Fruit fly (Drosophila melanogaster) whole organism, embryonic: ENCODE results near the gene bora.
A peak's percentile ranks its signal among the peaks of the same experiment; 100 is the strongest.

ENCODE experiments used
- Abd-B ChIP-seq: fragments of 200-800 bp; sonication (Bioruptor generic); optimal IDR thresholded peaks from 2 replicates; lab custom pipeline; 2018; ENCODE audit warnings: missing biosample characterization, mild to moderate bottlenecking, missing genetic modification characterization, moderate library complexity
- CG1024 ChIP-seq: fragments of 200-800 bp; sonication (Bioruptor generic); IDR thresholded peaks from 2 replicates; pipeline ENCODE4 v1.3.6; 2022; ENCODE audit warnings: missing biosample characterization, missing genetic modification characterization
- CG10267 ChIP-seq: fragments of 200-800 bp; sonication (Bioruptor generic); optimal IDR thresholded peaks from 2 replicates; lab custom pipeline; 2018; ENCODE audit warnings: missing biosample characterization, mild to moderate bottlenecking, missing genetic modification characterization, moderate library complexity
- CG10321 ChIP-seq: fragments of 200-800 bp; sonication (Bioruptor generic); IDR thresholded peaks from 2 replicates; pipeline ENCODE4 v1.3.6; 2022; ENCODE audit warnings: missing biosample characterization, missing genetic modification characterization
- CG12744 ChIP-seq: fragments of 200-800 bp; sonication (Bioruptor generic); optimal IDR thresholded peaks from 2 replicates; lab custom pipeline; 2016; ENCODE audit warnings: missing biosample characterization, missing genetic modification characterization
- CG13123 ChIP-seq: fragments of 200-800 bp; sonication (Bioruptor generic); optimal IDR thresholded peaks from 2 replicates; lab custom pipeline; 2016; ENCODE audit warnings: missing biosample characterization, missing genetic modification characterization
- CG13287 ChIP-seq: fragments of 200-800 bp; sonication (Bioruptor generic); IDR thresholded peaks from 2 replicates; pipeline ENCODE4 v1.3.6; 2022; ENCODE audit warnings: missing biosample characterization, missing genetic modification characterization; ENCODE audit not compliant: partially characterized antibody
- CG13424 ChIP-seq: fragments of 200-800 bp; sonication (Bioruptor generic); optimal IDR thresholded peaks from 2 replicates; lab custom pipeline; 2019; ENCODE audit warnings: missing biosample characterization, mild to moderate bottlenecking, missing genetic modification characterization, moderate library complexity
- CG13624 ChIP-seq: fragments of 200-800 bp; sonication (Bioruptor generic); optimal IDR thresholded peaks from 2 replicates; lab custom pipeline; 2016; ENCODE audit warnings: missing biosample characterization, missing genetic modification characterization
- CG1603 ChIP-seq: fragments of 200-800 bp; sonication (Bioruptor generic); optimal IDR thresholded peaks from 2 replicates; lab custom pipeline; 2019; ENCODE audit warnings: missing biosample characterization, mild to moderate bottlenecking, missing genetic modification characterization, moderate library complexity
- CG2199 ChIP-seq: fragments of 200-800 bp; sonication (Bioruptor generic); IDR thresholded peaks from 3 replicates; pipeline ENCODE4 v1.3.6; 2022; ENCODE audit warnings: missing biosample characterization, missing genetic modification characterization
- CG31365 ChIP-seq: fragments of 200-800 bp; sonication (Bioruptor generic); optimal IDR thresholded peaks from 2 replicates; lab custom pipeline; 2018; ENCODE audit warnings: missing biosample characterization, mild to moderate bottlenecking, missing genetic modification characterization
- CG33213 ChIP-seq: fragments of 200-800 bp; sonication (Bioruptor generic); optimal IDR thresholded peaks from 3 replicates; lab custom pipeline; 2016; ENCODE audit warnings: missing biosample characterization, missing genetic modification characterization
- CG3995 ChIP-seq: fragments of 200-800 bp; sonication (Bioruptor generic); optimal IDR thresholded peaks from 3 replicates; lab custom pipeline; 2016; ENCODE audit warnings: missing biosample characterization, missing genetic modification characterization
- CG42726 ChIP-seq: fragments of 200-800 bp; sonication (Bioruptor generic); IDR thresholded peaks from 2 replicates; pipeline ENCODE4 v1.3.6; 2022; ENCODE audit warnings: missing biosample characterization, missing genetic modification characterization; ENCODE audit not compliant: partially characterized antibody
- CG4282 ChIP-seq: fragments of 200-800 bp; sonication (Bioruptor generic); optimal IDR thresholded peaks from 2 replicates; lab custom pipeline; 2016; ENCODE audit warnings: missing biosample characterization, missing genetic modification characterization
- CG4328 ChIP-seq: fragments of 200-800 bp; sonication (Bioruptor generic); optimal IDR thresholded peaks from 3 replicates; lab custom pipeline; 2017; ENCODE audit warnings: missing biosample characterization, missing genetic modification reagents, missing genetic modification characterization
- CG5245 ChIP-seq: fragments of 200-800 bp; sonication (Bioruptor generic); optimal IDR thresholded peaks from 3 replicates; lab custom pipeline; 2016; ENCODE audit warnings: missing biosample characterization, missing genetic modification characterization
- CG6689 ChIP-seq: fragments of 200-800 bp; sonication (Bioruptor generic); IDR thresholded peaks from 2 replicates; pipeline ENCODE4 v1.3.6; 2022; ENCODE audit warnings: missing biosample characterization, missing genetic modification characterization
- CG9437 ChIP-seq: fragments of 200-800 bp; sonication (Bioruptor generic); optimal IDR thresholded peaks from 2 replicates; lab custom pipeline; 2018; ENCODE audit warnings: missing biosample characterization, mild to moderate bottlenecking, missing genetic modification characterization
- D ChIP-seq, 2 experiments: fragments of 200-800 bp in 1 of 2; fragments of >200 bp in 1 of 2; sonication (Bioruptor generic) in 1 of 2; optimal IDR thresholded peaks; 2 replicates in 1 of 2; 3 replicates in 1 of 2; lab custom pipeline; 2017; ENCODE audit warnings: mild to moderate bottlenecking in 1 of 2, missing biosample characterization in 1 of 2, missing genetic modification characterization in 1 of 2, missing genetic modification reagents in 1 of 2
- Dp ChIP-seq: fragments of 200-800 bp; sonication (Bioruptor generic); optimal IDR thresholded peaks from 2 replicates; lab custom pipeline; 2018; ENCODE audit warnings: missing biosample characterization, mild to moderate bottlenecking, missing genetic modification characterization, moderate library complexity
- Drgx ChIP-seq: fragments of 200-800 bp; sonication (Bioruptor generic); IDR thresholded peaks from 2 replicates; pipeline ENCODE4 v1.3.6; 2022; ENCODE audit warnings: missing biosample characterization, missing genetic modification characterization
- Ets65A ChIP-seq: fragments of 200-800 bp; sonication (Bioruptor generic); peaks from one replicate; lab custom pipeline; 2016; ENCODE audit warnings: missing biosample characterization, missing genetic modification characterization
- Fer1 ChIP-seq: fragments of 200-800 bp; sonication (Bioruptor generic); optimal IDR thresholded peaks from 2 replicates; lab custom pipeline; 2017; ENCODE audit warnings: missing biosample characterization, mild to moderate bottlenecking, missing genetic modification characterization
- HLH54F ChIP-seq: fragments of 200-800 bp; sonication (Bioruptor generic); optimal IDR thresholded peaks from 3 replicates; lab custom pipeline; 2016; ENCODE audit warnings: missing biosample characterization, missing genetic modification characterization
- Hsf ChIP-seq: fragments of 200-800 bp; sonication (Bioruptor generic); optimal IDR thresholded peaks from 3 replicates; lab custom pipeline; 2016; ENCODE audit warnings: missing biosample characterization, missing genetic modification characterization
- NC2β ChIP-seq: fragments of 200-800 bp; sonication (Bioruptor generic); optimal IDR thresholded peaks from 2 replicates; lab custom pipeline; 2016; ENCODE audit warnings: missing biosample characterization, missing genetic modification characterization
- PHDP ChIP-seq: fragments of 200-800 bp; sonication (Bioruptor generic); optimal IDR thresholded peaks from 3 replicates; lab custom pipeline; 2018; ENCODE audit warnings: missing biosample characterization, mild to moderate bottlenecking, missing genetic modification characterization, moderate library complexity
- Pdp1 ChIP-seq, 2 experiments: fragments of 200-800 bp; sonication (Bioruptor generic); optimal IDR thresholded peaks; 3 replicates each; lab custom pipeline; 2016; ENCODE audit warnings: missing biosample characterization in 2 of 2, missing genetic modification characterization in 2 of 2, mild to moderate bottlenecking in 1 of 2, moderate library complexity in 1 of 2
- Rfx ChIP-seq: fragments of 200-800 bp; sonication (Bioruptor generic); IDR thresholded peaks from 2 replicates; pipeline ENCODE4 v1.3.6; 2022; ENCODE audit warnings: missing biosample characterization, missing genetic modification characterization
- Sox100B ChIP-seq: fragments of 200-800 bp; sonication (Bioruptor generic); optimal IDR thresholded peaks from 3 replicates; lab custom pipeline; 2018; ENCODE audit warnings: missing biosample characterization, mild to moderate bottlenecking, missing genetic modification characterization
- TFAM ChIP-seq: fragments of 200-800 bp; sonication (Bioruptor generic); optimal IDR thresholded peaks from 2 replicates; lab custom pipeline; 2017; ENCODE audit warnings: missing biosample characterization, missing genetic modification characterization, inconsistent platforms
- Usf ChIP-seq: fragments of 200-800 bp; sonication (Bioruptor generic); optimal IDR thresholded peaks from 2 replicates; lab custom pipeline; 2017; ENCODE audit warnings: missing genotype, missing biosample characterization, missing genetic modification characterization
- YL-1 ChIP-seq: fragments of 200-800 bp; sonication (Bioruptor generic); optimal IDR thresholded peaks from 3 replicates; lab custom pipeline; 2017; ENCODE audit warnings: missing biosample characterization, mild to moderate bottlenecking, missing genetic modification characterization
- ci ChIP-seq: fragments of 200-800 bp; sonication (Bioruptor generic); IDR thresholded peaks from 3 replicates; pipeline ENCODE4 v1.3.6; 2022; ENCODE audit warnings: missing biosample characterization, missing genetic modification characterization
- corto ChIP-seq: fragments of 200-800 bp; sonication (Bioruptor generic); optimal IDR thresholded peaks from 2 replicates; lab custom pipeline; 2016; ENCODE audit warnings: missing biosample characterization, mild to moderate bottlenecking, missing genetic modification characterization, moderate library complexity
- esg ChIP-seq: fragments of 200-800 bp; sonication (Bioruptor generic); conservative IDR thresholded peaks from 2 replicates; pipeline ENCODE4 v1.3.6; 2022; ENCODE audit warnings: missing biosample characterization, missing genetic modification characterization
- gro ChIP-seq: fragments of 200-800 bp; sonication (Bioruptor generic); optimal IDR thresholded peaks from 2 replicates; lab custom pipeline; 2016; ENCODE audit warnings: missing biosample characterization, missing genetic modification characterization
- her ChIP-seq: fragments of 200-800 bp; sonication (Bioruptor generic); optimal IDR thresholded peaks from 2 replicates; lab custom pipeline; 2016; ENCODE audit warnings: missing biosample characterization, missing genetic modification characterization
- lbe ChIP-seq: fragments of 200-800 bp; sonication (Bioruptor generic); optimal IDR thresholded peaks from 2 replicates; lab custom pipeline; 2016; ENCODE audit warnings: missing biosample characterization, mild to moderate bottlenecking, missing genetic modification characterization
- nerfin-1 ChIP-seq: fragments of 200-800 bp; sonication (Bioruptor generic); optimal IDR thresholded peaks from 3 replicates; lab custom pipeline; 2019; ENCODE audit warnings: missing biosample characterization, mild to moderate bottlenecking, missing genetic modification characterization, moderate library complexity
- onecut ChIP-seq: fragments of 200-800 bp; sonication (Bioruptor generic); IDR thresholded peaks from 2 replicates; pipeline ENCODE4 v1.3.6; 2022; ENCODE audit warnings: missing biosample characterization, missing genetic modification characterization
- pzg ChIP-seq: fragments of 200-800 bp; sonication (Bioruptor generic); optimal IDR thresholded peaks from 3 replicates; lab custom pipeline; 2018; ENCODE audit warnings: missing biosample characterization, mild to moderate bottlenecking, missing genetic modification characterization, moderate library complexity
- row ChIP-seq: fragments of 200-800 bp; sonication (Bioruptor generic); IDR thresholded peaks from 3 replicates; pipeline ENCODE4 v1.3.6; 2022; ENCODE audit warnings: missing biosample characterization, missing genetic modification characterization
- sc ChIP-seq, 3 experiments: fragments of >200 bp in 2 of 3; fragments of 200-800 bp in 1 of 3; sonication (Bioruptor generic) in 1 of 3; optimal IDR thresholded peaks; 2 replicates in 2 of 3; 3 replicates in 1 of 3; lab custom pipeline; 2017; ENCODE audit warnings: mild to moderate bottlenecking in 1 of 3, missing biosample characterization in 1 of 3, missing genetic modification characterization in 1 of 3, missing genetic modification reagents in 1 of 3
- scrt ChIP-seq: fragments of 200-800 bp; sonication (Bioruptor generic); optimal IDR thresholded peaks from 2 replicates; lab custom pipeline; 2018; ENCODE audit warnings: missing biosample characterization, mild to moderate bottlenecking, missing genetic modification characterization, moderate library complexity
- sd ChIP-seq: fragments of 200-800 bp; sonication (Bioruptor generic); optimal IDR thresholded peaks from 3 replicates; lab custom pipeline; 2018; ENCODE audit warnings: missing biosample characterization, mild to moderate bottlenecking, missing genetic modification characterization, moderate library complexity
- wor ChIP-seq: fragments of 200-800 bp; sonication (Bioruptor generic); IDR thresholded peaks from 2 replicates; pipeline ENCODE4 v1.3.6; 2022; ENCODE audit warnings: missing biosample characterization, missing genetic modification characterization

Gene bora

DNA sequence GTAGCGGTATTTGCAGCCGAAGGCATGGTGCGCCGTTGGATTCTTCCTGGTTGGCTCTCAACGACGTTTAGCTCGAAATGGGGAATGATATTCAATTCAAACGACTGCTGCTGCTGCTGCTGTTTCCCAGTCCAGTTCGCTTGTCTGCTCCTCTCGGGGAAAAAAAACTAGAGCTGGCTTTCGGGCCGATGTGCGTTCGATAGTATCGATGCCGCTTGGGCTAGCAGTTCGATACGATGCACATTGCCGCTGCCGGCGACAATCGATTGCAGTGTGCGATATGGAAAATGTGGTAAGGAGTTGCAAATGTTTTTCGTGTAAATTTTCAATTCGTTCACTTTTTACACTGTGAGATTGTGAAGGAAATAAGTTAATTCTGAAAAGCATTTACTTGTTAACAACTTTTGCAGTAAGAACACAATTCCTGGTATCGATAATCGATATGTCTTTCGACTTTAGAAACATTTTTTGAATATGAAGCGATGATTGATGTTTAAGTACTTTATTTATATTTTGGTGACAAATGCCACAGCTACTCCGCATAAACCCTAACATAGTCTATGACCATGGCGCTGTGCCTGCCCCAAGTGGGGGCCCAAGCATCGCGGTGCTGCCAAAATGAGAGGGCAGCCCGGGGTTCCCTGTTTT, 50.6 kb downstream of the bora start, which contains the start of gene Capr (continued):
- TF ChIP-seq CG9437 (GFP tag; lab: Kevin White, UChicago) (no peak), CG1024 (GFP tag; lab: Robert Waterston, UW) (0 out of 2 replicates have a peak, but pooled peaks have one; percentile 32), wor (GFP tag; lab: Robert Waterston, UW) (no peak), Hsf (GFP tag; lab: Kevin White, UChicago) (peak; percentile 41), CG1603 (tag; lab: Kevin White, UChicago) (peak; percentile 83), corto (no peak), Rfx (peak; percentile 71), CG4328 (no peak), D (optimal IDR thresholded peaks at IDR 0.05; lab: Kevin White, UChicago) (no peak), D (GFP tag; optimal IDR thresholded peaks at IDR 0.05; lab: Kevin White, UChicago) (no peak), HLH54F (GFP tag; lab: Kevin White, UChicago) (peak; percentile 13), CG10321 (GFP tag; lab: Robert Waterston, UW) (no peak), ci (peak; percentile 56; the same call in 1 of the 3 replicates), YL-1 (GFP tag; lab: Kevin White, UChicago) (peak; percentile 16), Usf (no peak), Drgx (GFP tag; lab: Robert Waterston, UW) (peak; percentile 22; the same call in 1 of the 2 replicates), CG6689 (GFP tag; lab: Robert Waterston, UW) (no peak), TFAM (no peak), gro (GFP tag; lab: Kevin White, UChicago) (peak; percentile 68), CG13123 (GFP tag; lab: Kevin White, UChicago) (no peak), pzg (peak; percentile 93), sc (optimal IDR thresholded peaks at IDR 0.05; lab: Kevin White, UChicago) (no peak), sc (GFP tag; optimal IDR thresholded peaks at IDR 0.05; lab: Kevin White, UChicago) (no peak), row (GFP tag; lab: Robert Waterston, UW) (peak; percentile 52), Fer1 (GFP tag; lab: Kevin White, UChicago) (peak; percentile 5), her (peak; percentile 58), CG2199 (GFP tag; lab: Robert Waterston, UW) (no peak), CG13424 (tag; lab: Kevin White, UChicago) (peak; percentile 2), CG13287 (peak; percentile 100), esg (GFP tag; lab: Robert Waterston, UW) (no peak), CG31365 (tag; lab: Kevin White, UChicago) (no peak), CG13624 (GFP tag; lab: Kevin White, UChicago) (peak; percentile 66), PHDP (peak; percentile 9), NC2β (GFP tag; lab: Kevin White, UChicago) (no peak), sd (tag; lab: Kevin White, UChicago) (no peak), CG42726 (GFP tag; lab: Robert Waterston, UW) (peak; percentile 100), Ets65A (GFP tag; lab: Kevin White, UChicago) (peak; percentile 62), nerfin-1 (tag; lab: Kevin White, UChicago) (peak; percentile 44), CG4282 (GFP tag; lab: Kevin White, UChicago) (peak; percentile 57), Sox100B (GFP tag; lab: Kevin White, UChicago) (no peak), CG12744 (no peak), CG10267 (peak; percentile 56), CG3995 (GFP tag; lab: Kevin White, UChicago) (peak; percentile 8), scrt (GFP tag; lab: Kevin White, UChicago) (no peak), Abd-B (GFP tag; lab: Kevin White, UChicago) (no peak), CG5245 (peak; percentile 5), onecut (GFP tag; lab: Robert Waterston, UW) (peak; percentile 48; the same call in 1 of the 2 replicates), Pdp1 (GFP tag; optimal IDR thresholded peaks at IDR 0.05; lab: Kevin White, UChicago) (peak; percentile 27 to 42), CG33213 (GFP tag; lab: Kevin White, UChicago) (peak; percentile 15), Dp (GFP tag; lab: Kevin White, UChicago) (peak; percentile 78), lbe (peak; percentile 54)
